Fruit fly (Drosophila melanogaster): ENCODE data around the gene CG5846.

- no peak for TF ChIP-seq psq (optimal IDR thresholded peaks at IDR 0.05)
- TF ChIP-seq usp (GFP tag; optimal IDR thresholded peaks at IDR 0.05), result no peak
- TF ChIP-seq pan (optimal IDR thresholded peaks at IDR 0.05), result no peak
- no peak for TF ChIP-seq Dll (optimal IDR thresholded peaks at IDR 0.05)
- no peak for TF ChIP-seq EcR (GFP tag; optimal IDR thresholded peaks at IDR 0.05)
Observed at dm6 chr2L:9938631-9939256, 18.3 kb downstream of the CG5846 start, which contains the start of the genes Datp and CG4619.

Measured in whole organism.